Fruit fly (Drosophila melanogaster): ENCODE results near the gene CG15564.

The CG15564 gene

DNA sequence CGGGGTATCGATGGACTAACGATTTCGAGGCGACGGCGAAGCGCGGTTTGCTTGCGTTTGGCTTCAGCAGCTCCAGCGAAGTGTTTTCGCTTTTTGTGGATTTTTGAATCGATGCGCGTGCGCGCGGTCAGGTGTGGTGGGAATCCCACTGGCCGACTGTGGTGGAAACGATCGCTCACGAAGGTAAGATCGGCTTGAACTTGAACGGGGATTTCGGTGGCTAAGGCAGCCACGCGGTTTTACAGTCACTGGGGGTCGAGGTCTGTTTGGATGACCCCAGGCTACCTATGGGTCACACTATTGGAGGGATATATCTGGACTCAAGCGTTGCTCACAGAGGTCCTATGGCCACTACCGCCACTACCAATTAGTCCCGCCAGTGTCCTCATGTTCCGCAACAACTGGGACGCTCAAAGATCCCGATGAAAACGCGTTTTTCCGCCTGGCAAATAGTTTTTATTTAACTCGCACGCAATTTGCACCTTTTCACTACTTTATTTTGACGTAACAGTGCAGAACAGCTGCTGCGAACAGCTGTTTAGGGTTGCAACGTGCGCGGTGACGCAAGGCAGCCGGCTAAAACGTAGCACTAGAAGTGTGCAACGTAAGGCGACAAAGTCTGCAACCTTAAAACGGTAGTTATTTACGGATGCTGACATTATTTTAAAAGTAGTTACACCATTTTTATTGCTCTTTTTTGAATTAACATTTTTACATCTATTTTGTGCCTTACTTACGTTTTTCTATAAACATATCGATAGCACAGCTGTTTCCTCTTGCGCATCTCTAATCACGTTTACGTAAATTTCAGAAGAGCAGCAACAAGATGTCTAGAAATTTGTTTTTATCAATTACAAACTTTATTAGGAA lies 17.2 kb upstream of the CG15564 start, which contains the start of the genes qless and mRpL32 (continued):
- TF ChIP-seq unc-4 (GFP tag; IDR thresholded peaks at IDR 0.05; ENCODE audit: partially characterized antibody) (peak; percentile 83), CG12769 (tag; optimal IDR thresholded peaks at IDR 0.05) (peak; percentile 31), nau (GFP tag; optimal IDR thresholded peaks at IDR 0.05) (peak; percentile 72), CG10431 (GFP tag; optimal IDR thresholded peaks at IDR 0.05) (no peak), run (tag; optimal IDR thresholded peaks at IDR 0.05) (no peak), zfh1 (GFP tag; IDR thresholded peaks at IDR 0.05) (peak; percentile 90), CG7357 (GFP tag; IDR thresholded peaks at IDR 0.05) (peak; percentile 70; the same call in 2 of the 3 replicates), dmrt11E (tag; optimal IDR thresholded peaks at IDR 0.05) (no peak), tll (GFP tag; optimal IDR thresholded peaks at IDR 0.05) (peak in 1 of 2 experiments; percentile 13), sug (tag; optimal IDR thresholded peaks at IDR 0.05) (peak; percentile 58), Max (GFP tag; optimal IDR thresholded peaks at IDR 0.05) (peak; percentile 76), CG10209 (GFP tag; optimal IDR thresholded peaks at IDR 0.05) (no peak), Hr51 (GFP tag; optimal IDR thresholded peaks at IDR 0.05) (no peak), amos (GFP tag; IDR thresholded peaks at IDR 0.05; ENCODE audit: partially characterized antibody) (peak; percentile 65), Optix (GFP tag; IDR thresholded peaks at IDR 0.05) (no peak), Gug (GFP tag; IDR thresholded peaks at IDR 0.05) (peak; percentile 60; the same call in 3 of the 4 replicates), Nf-YB (GFP tag; optimal IDR thresholded peaks at IDR 0.05) (no peak), CG11695 (GFP tag; IDR thresholded peaks at IDR 0.05) (peak; percentile 78; the same call in 2 of the 3 replicates), Eip74EF (GFP tag; optimal IDR thresholded peaks at IDR 0.05) (no peak), CG11560 (tag; IDR thresholded peaks at IDR 0.05) (peak; percentile 27; the same call in 1 of the 3 replicates), Awh (GFP tag; IDR thresholded peaks at IDR 0.05) (peak; percentile 76), nerfin-2 (GFP tag; IDR thresholded peaks at IDR 0.05; ENCODE audit: partially characterized antibody) (0 out of 2 replicates have a peak, but pooled peaks have one; percentile 13), Chrac-16 (GFP tag; optimal IDR thresholded peaks at IDR 0.05) (peak; percentile 54), ems (GFP tag; optimal IDR thresholded peaks at IDR 0.05) (peak; percentile 64), CG3726 (GFP tag; IDR thresholded peaks at IDR 0.05) (peak; percentile 71; the same call in 1 of the 3 replicates), Dfd (GFP tag; optimal IDR thresholded peaks at IDR 0.05) (no peak), ro (GFP tag; IDR thresholded peaks at IDR 0.05) (no peak), CG6175 (GFP tag; IDR thresholded peaks at IDR 0.05) (no peak), CG7987 (GFP tag; optimal IDR thresholded peaks at IDR 0.05) (peak; percentile 25), jigr1 (GFP tag; IDR thresholded peaks at IDR 0.05) (no peak), YL-1 (GFP tag; optimal IDR thresholded peaks at IDR 0.05) (peak; percentile 40), CG8765 (GFP tag; IDR thresholded peaks at IDR 0.05) (peak; percentile 69), cad (GFP tag; optimal IDR thresholded peaks at IDR 0.05) (no peak), zen2 (GFP tag; IDR thresholded peaks at IDR 0.05; ENCODE audit: partially characterized antibody) (no peak; the same call in 2 of the 3 replicates), hbn (GFP tag; IDR thresholded peaks at IDR 0.05; ENCODE audit: partially characterized antibody) (peak; percentile 70; the same call in 1 of the 2 replicates), Antp (GFP tag; optimal IDR thresholded peaks at IDR 0.05) (peak; percentile 64), CG30403 (GFP tag; optimal IDR thresholded peaks at IDR 0.05) (peak; percentile 72), Deaf1 (tag; optimal IDR thresholded peaks at IDR 0.05) (peak; percentile 94), HLH3B (GFP tag; IDR thresholded peaks at IDR 0.05) (peak; percentile 65), HmgD (GFP tag; optimal IDR thresholded peaks at IDR 0.05) (no peak), otp (GFP tag; IDR thresholded peaks at IDR 0.05) (no peak), ara (GFP tag; IDR thresholded peaks at IDR 0.05) (peak; percentile 94), Tbp (GFP tag; optimal IDR thresholded peaks at IDR 0.05) (no peak), CG2129 (GFP tag; IDR thresholded peaks at IDR 0.05; ENCODE audit: partially characterized antibody) (peak; percentile 61; the same call in 1 of the 2 replicates), salm (tag; optimal IDR thresholded peaks at IDR 0.05) (no peak), CG11093 (GFP tag; IDR thresholded peaks at IDR 0.05) (peak; percentile 69), hth (optimal IDR thresholded peaks at IDR 0.05) (no peak), slou (GFP tag; optimal IDR thresholded peaks at IDR 0.05) (peak; percentile 11)

Measured in whole organism, embryonic.